Worm (Caenorhabditis elegans) whole organism, late embryonic: ENCODE results near the gene F10E9.4.

Source experiments
- C08G9.2 ChIP-seq: sonication (generic microtip); optimal IDR thresholded peaks from 2 replicates; lab custom pipeline; 2016; ENCODE audit warnings: mild to moderate bottlenecking, missing genetic modification characterization, moderate library complexity, missing compliant biosample characterization
- F13H6.1 ChIP-seq: sonication (generic microtip); optimal IDR thresholded peaks from 2 replicates; lab custom pipeline; 2016; ENCODE audit warnings: missing genetic modification characterization, missing compliant biosample characterization
- K09A11.1 ChIP-seq: sonication (generic microtip); optimal IDR thresholded peaks from 2 replicates; lab custom pipeline; 2017; ENCODE audit warnings: antibody characterized with exemption, mild to moderate bottlenecking, missing genetic modification characterization, missing compliant biosample characterization; ENCODE audit not compliant: insufficient read depth
- Y22D7AL.16 ChIP-seq: sonication (generic microtip); optimal IDR thresholded peaks from 2 replicates; lab custom pipeline; 2016; ENCODE audit warnings: missing genetic modification characterization, missing compliant biosample characterization
- ahr-1 ChIP-seq: sonication (generic microtip); optimal IDR thresholded peaks from 2 replicates; lab custom pipeline; 2016; ENCODE audit warnings: missing genetic modification characterization, missing compliant biosample characterization
- ama-1 ChIP-seq: fragments of 150-350 bp; optimal IDR thresholded peaks from 2 replicates; lab custom pipeline; 2014
- ceh-14 ChIP-seq: sonication (generic microtip); optimal IDR thresholded peaks from 2 replicates; lab custom pipeline; 2016; ENCODE audit warnings: missing genotype, missing genetic modification characterization, missing compliant biosample characterization
- ceh-18 ChIP-seq: sonication (generic microtip); optimal IDR thresholded peaks from 2 replicates; lab custom pipeline; 2016; ENCODE audit warnings: missing genetic modification characterization, missing compliant biosample characterization
- ceh-19 ChIP-seq: fragments of 200-800 bp; sonication (Bioruptor generic); optimal IDR thresholded peaks from 2 replicates; lab custom pipeline; 2018; ENCODE audit warnings: mild to moderate bottlenecking, missing genetic modification characterization, missing compliant biosample characterization
- ceh-2 ChIP-seq: sonication (generic microtip); optimal IDR thresholded peaks from 2 replicates; lab custom pipeline; 2016; ENCODE audit warnings: missing genotype, missing genetic modification characterization, missing compliant biosample characterization
- ceh-22 ChIP-seq: sonication (generic microtip); optimal IDR thresholded peaks from 2 replicates; lab custom pipeline; 2017; ENCODE audit warnings: missing biosample characterization, missing genetic modification characterization
- ceh-24 ChIP-seq: sonication (generic microtip); optimal IDR thresholded peaks from 2 replicates; lab custom pipeline; 2016; ENCODE audit warnings: mild to moderate bottlenecking, missing genetic modification characterization, missing compliant biosample characterization
- ceh-30 ChIP-seq: fragments of 150-350 bp; optimal IDR thresholded peaks from 2 replicates; lab custom pipeline; 2014; ENCODE audit warnings: missing biosample characterization, missing genetic modification characterization
- ceh-34 ChIP-seq: sonication (generic microtip); optimal IDR thresholded peaks from 2 replicates; lab custom pipeline; 2016; ENCODE audit warnings: mild to moderate bottlenecking, missing genetic modification characterization, missing compliant biosample characterization
- ceh-48 ChIP-seq: sonication (generic microtip); optimal IDR thresholded peaks from 2 replicates; lab custom pipeline; 2016; ENCODE audit warnings: missing genetic modification characterization, inconsistent platforms, missing compliant biosample characterization
- ceh-6 ChIP-seq: fragments of 200-800 bp; sonication (Bioruptor generic); optimal IDR thresholded peaks from 2 replicates; lab custom pipeline; 2018; ENCODE audit warnings: mild to moderate bottlenecking, missing genetic modification characterization, missing compliant biosample characterization
- ceh-9 ChIP-seq: sonication (generic microtip); optimal IDR thresholded peaks from 2 replicates; lab custom pipeline; 2016; ENCODE audit warnings: mild to moderate bottlenecking, missing genetic modification characterization, inconsistent platforms, missing compliant biosample characterization
- dmd-4 ChIP-seq: sonication (generic microtip); optimal IDR thresholded peaks from 2 replicates; lab custom pipeline; 2016; ENCODE audit warnings: borderline replicate concordance, missing genetic modification characterization, missing compliant biosample characterization
- dve-1 ChIP-seq: sonication (generic microtip); optimal IDR thresholded peaks from 2 replicates; lab custom pipeline; 2017; ENCODE audit warnings: antibody characterized with exemption, mild to moderate bottlenecking, missing genetic modification characterization, missing compliant biosample characterization
- elt-4 ChIP-seq: sonication (generic microtip); optimal IDR thresholded peaks from 2 replicates; lab custom pipeline; 2016; ENCODE audit warnings: missing genetic modification characterization, missing compliant biosample characterization
- ets-4 ChIP-seq: sonication (generic microtip); optimal IDR thresholded peaks from 2 replicates; lab custom pipeline; 2016; ENCODE audit warnings: missing genetic modification characterization, missing compliant biosample characterization
- gmeb-2 ChIP-seq: sonication (generic microtip); optimal IDR thresholded peaks from 2 replicates; lab custom pipeline; 2016; ENCODE audit warnings: missing genetic modification characterization, inconsistent platforms, missing compliant biosample characterization
- hlh-30 ChIP-seq: sonication (generic microtip); optimal IDR thresholded peaks from 2 replicates; lab custom pipeline; 2017; ENCODE audit warnings: antibody characterized with exemption, missing genetic modification characterization, missing compliant biosample characterization; ENCODE audit not compliant: insufficient read depth
- hlh-6 ChIP-seq: sonication (generic microtip); optimal IDR thresholded peaks from 2 replicates; lab custom pipeline; 2016; ENCODE audit warnings: missing genotype, missing genetic modification characterization, missing compliant biosample characterization
- hlh-8 ChIP-seq: sonication (generic microtip); optimal IDR thresholded peaks from 2 replicates; lab custom pipeline; 2016; ENCODE audit warnings: missing genotype, missing genetic modification characterization, missing compliant biosample characterization
- lim-6 ChIP-seq: sonication (generic microtip); optimal IDR thresholded peaks from 2 replicates; lab custom pipeline; 2016; ENCODE audit warnings: missing genetic modification characterization, missing compliant biosample characterization
- lin-11 ChIP-seq: fragments of 200-800 bp; sonication (Bioruptor generic); optimal IDR thresholded peaks from 2 replicates; lab custom pipeline; 2018; ENCODE audit warnings: mild to moderate bottlenecking, missing genetic modification characterization, missing compliant biosample characterization
- madf-2 ChIP-seq: sonication (generic microtip); optimal IDR thresholded peaks from 2 replicates; lab custom pipeline; 2017; ENCODE audit warnings: missing genetic modification characterization, missing compliant biosample characterization
- mec-3 ChIP-seq: sonication (generic microtip); optimal IDR thresholded peaks from 2 replicates; lab custom pipeline; 2016; ENCODE audit warnings: borderline replicate concordance, missing genetic modification characterization, missing compliant biosample characterization
- nfya-1 ChIP-seq: sonication (generic microtip); optimal IDR thresholded peaks from 2 replicates; lab custom pipeline; 2017; ENCODE audit warnings: missing genetic modification characterization, mild to moderate bottlenecking, missing compliant biosample characterization, antibody characterized with exemption, moderate library complexity
- nhr-11 ChIP-seq: fragments of 150-350 bp; optimal IDR thresholded peaks from 2 replicates; lab custom pipeline; 2014; ENCODE audit warnings: missing biosample characterization, missing genetic modification characterization
- nhr-232 ChIP-seq: sonication (generic microtip); optimal IDR thresholded peaks from 2 replicates; lab custom pipeline; 2016; ENCODE audit warnings: missing genetic modification characterization, missing compliant biosample characterization
- npax-4 ChIP-seq: sonication (generic microtip); optimal IDR thresholded peaks from 2 replicates; lab custom pipeline; 2016; ENCODE audit warnings: missing genetic modification characterization, missing compliant biosample characterization
- odd-2 ChIP-seq: sonication (generic microtip); optimal IDR thresholded peaks from 2 replicates; lab custom pipeline; 2017; ENCODE audit warnings: antibody characterized with exemption, mild to moderate bottlenecking, missing genetic modification characterization, missing compliant biosample characterization
- pag-3 ChIP-seq: sonication (generic microtip); optimal IDR thresholded peaks from 2 replicates; lab custom pipeline; 2016; ENCODE audit warnings: missing compliant biosample characterization, missing genetic modification characterization, borderline replicate concordance
- pat-9 ChIP-seq: fragments of 200-800 bp; sonication (Bioruptor generic); optimal IDR thresholded peaks from 2 replicates; lab custom pipeline; 2018; ENCODE audit warnings: mild to moderate bottlenecking, missing genetic modification characterization, moderate library complexity, missing compliant biosample characterization
- pax-1 ChIP-seq: fragments of 150-350 bp; optimal IDR thresholded peaks from 2 replicates; lab custom pipeline; 2014; ENCODE audit warnings: missing biosample characterization, missing genetic modification characterization
- pha-2 ChIP-seq: sonication (generic microtip); optimal IDR thresholded peaks from 2 replicates; lab custom pipeline; 2017; ENCODE audit warnings: mild to moderate bottlenecking, missing genetic modification characterization, missing compliant biosample characterization
- pha-4 ChIP-seq: fragments of 150-350 bp; optimal IDR thresholded peaks from 2 replicates; lab custom pipeline; 2018; ENCODE audit warnings: missing biosample characterization, missing genetic modification reagents, missing genetic modification characterization
- pqm-1 ChIP-seq: sonication (generic microtip); optimal IDR thresholded peaks from 2 replicates; lab custom pipeline; 2016; ENCODE audit warnings: missing genetic modification characterization, missing compliant biosample characterization
- pros-1 ChIP-seq: fragments of 150-350 bp; optimal IDR thresholded peaks from 2 replicates; lab custom pipeline; 2014; ENCODE audit warnings: missing biosample characterization, missing genetic modification reagents, missing genetic modification characterization
- ref-2 ChIP-seq: sonication (generic microtip); optimal IDR thresholded peaks from 2 replicates; lab custom pipeline; 2016; ENCODE audit warnings: missing genetic modification characterization, missing compliant biosample characterization
- sdc-2 ChIP-seq: sonication (generic microtip); optimal IDR thresholded peaks from 2 replicates; lab custom pipeline; 2016; ENCODE audit warnings: missing genotype, missing genetic modification characterization, missing compliant biosample characterization
- sox-4 ChIP-seq: sonication (generic microtip); optimal IDR thresholded peaks from 2 replicates; lab custom pipeline; 2017; ENCODE audit warnings: mild to moderate bottlenecking, missing genetic modification characterization, inconsistent platforms, missing compliant biosample characterization
- syd-9 ChIP-seq: sonication (generic microtip); optimal IDR thresholded peaks from 2 replicates; lab custom pipeline; 2016; ENCODE audit warnings: mild to moderate bottlenecking, missing genetic modification characterization, moderate library complexity, missing compliant biosample characterization
- tbx-7 ChIP-seq: sonication (generic microtip); optimal IDR thresholded peaks from 2 replicates; lab custom pipeline; 2016; ENCODE audit warnings: missing genotype, missing genetic modification characterization, missing compliant biosample characterization
- ttx-3 ChIP-seq: sonication (generic microtip); optimal IDR thresholded peaks from 2 replicates; lab custom pipeline; 2016; ENCODE audit warnings: missing genetic modification reagents, missing genetic modification characterization, missing compliant biosample characterization
- unc-3 ChIP-seq, 2 experiments: fragments of 200-800 bp in 1 of 2; sonication (Bioruptor generic) in 1 of 2; sonication (generic microtip) in 1 of 2; conservative IDR thresholded peaks in 1 of 2; optimal IDR thresholded peaks in 1 of 2; 2 replicates each; pipeline versions ENCODE4 v1.3.6 to Lab custom; 2016 to 2022; ENCODE audit warnings: missing compliant biosample characterization in 2 of 2, missing genetic modification characterization in 2 of 2, missing genetic modification reagents in 1 of 2
- unc-86 ChIP-seq: sonication (generic microtip); optimal IDR thresholded peaks from 2 replicates; lab custom pipeline; 2016; ENCODE audit warnings: missing genetic modification characterization, missing compliant biosample characterization
- zip-5 ChIP-seq: sonication (generic microtip); optimal IDR thresholded peaks from 2 replicates; lab custom pipeline; 2016; ENCODE audit warnings: missing genetic modification characterization, missing compliant biosample characterization

Gene F10E9.4

ce11 chrIII:8308238-8308637 lies at the start of gene F10E9.4:
Gene F10E9.4 (plus strand): TSS chrIII:8308538.
- TF ChIP-seq nhr-232 (no peak), ceh-19 (GFP tag; lab: Kevin White, UChicago) (no peak), ahr-1 (tag; lab: Kevin White, UChicago) (no peak), syd-9 (no peak), Y22D7AL.16 (no peak), C08G9.2 (tag; lab: Kevin White, UChicago) (no peak), ceh-18 (tag; lab: Kevin White, UChicago) (no peak), hlh-6 (tag; lab: Kevin White, UChicago) (no peak), nfya-1 (tag; lab: Kevin White, UChicago) (no peak), F13H6.1 (tag; lab: Kevin White, UChicago) (no peak), ama-1 (lab: Kevin White, UChicago) (no peak), ceh-2 (tag; lab: Kevin White, UChicago) (no peak), hlh-30 (tag; lab: Kevin White, UChicago) (no peak), ceh-24 (tag; lab: Kevin White, UChicago) (no peak), nhr-11 (tag; lab: Kevin White, UChicago) (no peak), ceh-48 (tag; lab: Kevin White, UChicago) (no peak), tbx-7 (tag; lab: Kevin White, UChicago) (no peak)

DNA sequence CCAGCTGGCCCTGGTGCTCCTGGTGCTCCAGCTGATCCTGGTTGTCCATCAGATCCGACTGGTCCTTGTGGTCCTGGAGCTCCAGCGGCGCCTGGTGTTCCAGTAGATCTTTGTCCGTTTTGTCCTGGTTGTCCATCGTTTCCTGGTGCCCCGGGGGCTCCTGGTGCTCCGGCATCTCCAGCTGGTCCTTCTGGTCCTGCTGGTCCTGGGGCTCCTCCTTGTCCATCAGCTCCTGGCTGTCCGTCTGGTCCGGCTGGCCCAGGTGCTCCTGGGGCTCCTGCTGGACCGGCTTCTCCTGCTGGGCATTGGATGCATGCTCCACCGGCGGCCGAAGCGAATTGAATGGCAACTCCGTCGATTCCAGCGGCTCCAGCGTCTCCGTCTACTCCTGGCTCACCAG lies 45.7 kb upstream of the F10E9.4 start:
- TF ChIP-seq ets-4 (tag; lab: Kevin White, UChicago), result no peak
- TF ChIP-seq madf-2 (tag; lab: Kevin White, UChicago), result no peak
- TF ChIP-seq ref-2 (tag; lab: Kevin White, UChicago), result peak; percentile 28
- TF ChIP-seq ceh-2 (tag; lab: Kevin White, UChicago), result no peak
- no peak for TF ChIP-seq pha-4
- TF ChIP-seq lim-6 (tag; lab: Kevin White, UChicago), result peak; percentile 14
- no peak for TF ChIP-seq ama-1 (lab: Kevin White, UChicago)
- TF ChIP-seq pha-2, result no peak
- TF ChIP-seq gmeb-2, result no peak
- no peak for TF ChIP-seq Y22D7AL.16
- no peak for TF ChIP-seq ceh-19 (GFP tag; lab: Kevin White, UChicago)
- peak; percentile 17 for TF ChIP-seq ceh-9 (tag; lab: Kevin White, UChicago)
- TF ChIP-seq ceh-14, result no peak
- peak; percentile 21 for TF ChIP-seq hlh-6 (tag; lab: Kevin White, UChicago)
- no peak for TF ChIP-seq pat-9 (tag; lab: Kevin White, UChicago)
- no peak for TF ChIP-seq npax-4 (tag; lab: Kevin White, UChicago)
- no peak for TF ChIP-seq ceh-34 (tag; lab: Kevin White, UChicago)
- no peak for TF ChIP-seq ceh-22 (tag; lab: Kevin White, UChicago)
- no peak for TF ChIP-seq zip-5 (tag; lab: Kevin White, UChicago)
- TF ChIP-seq dve-1 (tag; lab: Kevin White, UChicago), result no peak
- peak; percentile 26 for TF ChIP-seq sdc-2
- TF ChIP-seq ttx-3 (tag; lab: Kevin White, UChicago), result no peak
- no peak for TF ChIP-seq odd-2
- TF ChIP-seq pqm-1 (tag; lab: Kevin White, UChicago), result no peak
- peak; percentile 94 for TF ChIP-seq elt-4 (tag; lab: Kevin White, UChicago)
- TF ChIP-seq tbx-7 (tag; lab: Kevin White, UChicago), result no peak
- no peak for TF ChIP-seq pag-3 (tag; lab: Kevin White, UChicago)
- TF ChIP-seq lin-11, result no peak
- no peak for TF ChIP-seq ahr-1 (tag; lab: Kevin White, UChicago)
- TF ChIP-seq ceh-6 (GFP tag; lab: Kevin White, UChicago), result no peak
- no peak for TF ChIP-seq unc-3 (GFP tag; conservative IDR thresholded peaks at IDR 0.05; lab: Robert Waterston, UW)
- TF ChIP-seq unc-3 (tag; optimal IDR thresholded peaks at IDR 0.05; lab: Kevin White, UChicago), result no peak
- TF ChIP-seq hlh-8 (tag; lab: Kevin White, UChicago), result no peak
- no peak for TF ChIP-seq sox-4 (tag; lab: Kevin White, UChicago)
- TF ChIP-seq C08G9.2 (tag; lab: Kevin White, UChicago), result no peak
- TF ChIP-seq pros-1, result no peak
- TF ChIP-seq ceh-30 (tag; lab: Kevin White, UChicago), result no peak
- no peak for TF ChIP-seq dmd-4 (tag; lab: Kevin White, UChicago)
- no peak for TF ChIP-seq unc-86 (tag; lab: Kevin White, UChicago)
- no peak for TF ChIP-seq K09A11.1
- TF ChIP-seq ceh-24 (tag; lab: Kevin White, UChicago), result no peak
- TF ChIP-seq pax-1 (tag; lab: Kevin White, UChicago), result no peak
- TF ChIP-seq nfya-1 (tag; lab: Kevin White, UChicago), result no peak
- no peak for TF ChIP-seq mec-3 (tag; lab: Kevin White, UChicago)
